Fruit fly (Drosophila melanogaster) whole organism, embryonic: ENCODE data around the gene RhoGAP5A.

Experiments used
- Atf-2 ChIP-seq: fragments of 200-800 bp; sonication (Bioruptor generic); optimal IDR thresholded peaks from 2 replicates; lab custom pipeline; 2016; ENCODE audit warnings: missing biosample characterization, missing genetic modification characterization
- C15 ChIP-seq: fragments of 200-800 bp; sonication (Bioruptor generic); IDR thresholded peaks from 3 replicates; pipeline ENCODE4 v1.3.6; 2022; ENCODE audit warnings: missing biosample characterization, missing genetic modification characterization
- CG10209 ChIP-seq: fragments of 200-800 bp; sonication (Bioruptor generic); optimal IDR thresholded peaks from 3 replicates; lab custom pipeline; 2017; ENCODE audit warnings: missing biosample characterization, mild to moderate bottlenecking, missing genetic modification characterization, missing genetic modification reagents
- CG1024 ChIP-seq: fragments of 200-800 bp; sonication (Bioruptor generic); IDR thresholded peaks from 2 replicates; pipeline ENCODE4 v1.3.6; 2022; ENCODE audit warnings: missing biosample characterization, missing genetic modification characterization
- CG11247 ChIP-seq: fragments of 200-800 bp; sonication (Bioruptor generic); IDR thresholded peaks from 2 replicates; pipeline ENCODE4 v1.3.6; 2022; ENCODE audit warnings: missing biosample characterization, missing genetic modification characterization
- CG11456 ChIP-seq: fragments of 200-800 bp; sonication (Bioruptor generic); IDR thresholded peaks from 3 replicates; pipeline ENCODE4 v1.3.6; 2022; ENCODE audit warnings: missing biosample characterization, missing genetic modification characterization
- CG12659 ChIP-seq: fragments of 200-800 bp; sonication (Bioruptor generic); optimal IDR thresholded peaks from 3 replicates; lab custom pipeline; 2017; ENCODE audit warnings: mild to moderate bottlenecking, missing biosample characterization, missing genetic modification reagents, missing genetic modification characterization
- CG12942 ChIP-seq: fragments of 200-800 bp; sonication (Bioruptor generic); optimal IDR thresholded peaks from 3 replicates; lab custom pipeline; 2016; ENCODE audit warnings: missing biosample characterization, missing genetic modification characterization
- CG13123 ChIP-seq: fragments of 200-800 bp; sonication (Bioruptor generic); optimal IDR thresholded peaks from 2 replicates; lab custom pipeline; 2016; ENCODE audit warnings: missing biosample characterization, missing genetic modification characterization
- CG14860 ChIP-seq: fragments of 200-800 bp; sonication (Bioruptor generic); IDR thresholded peaks from 3 replicates; pipeline ENCODE4 v1.3.6; 2022; ENCODE audit warnings: missing biosample characterization, missing genetic modification characterization; ENCODE audit not compliant: partially characterized antibody
- CG17359 ChIP-seq: fragments of 200-800 bp; sonication (Bioruptor generic); optimal IDR thresholded peaks from 3 replicates; lab custom pipeline; 2018; ENCODE audit warnings: missing biosample characterization, mild to moderate bottlenecking, missing genetic modification characterization, moderate library complexity
- CG17912 ChIP-seq: fragments of 200-800 bp; sonication (Bioruptor generic); optimal IDR thresholded peaks from 2 replicates; lab custom pipeline; 2018; ENCODE audit warnings: missing biosample characterization, mild to moderate bottlenecking, missing genetic modification characterization
- CG32532 ChIP-seq: fragments of 200-800 bp; sonication (Bioruptor generic); IDR thresholded peaks from 2 replicates; pipeline ENCODE4 v1.3.6; 2022; ENCODE audit warnings: missing biosample characterization, missing genetic modification characterization
- CG3847 ChIP-seq: fragments of 200-800 bp; sonication (Bioruptor generic); IDR thresholded peaks from 2 replicates; pipeline ENCODE4 v1.3.6; 2022; ENCODE audit warnings: missing biosample characterization, missing genetic modification characterization
- CG7963 ChIP-seq: fragments of 200-800 bp; sonication (Bioruptor generic); IDR thresholded peaks from 3 replicates; pipeline ENCODE4 v1.3.6; 2022; ENCODE audit warnings: missing biosample characterization, missing genetic modification characterization; ENCODE audit not compliant: partially characterized antibody
- CG7987 ChIP-seq: fragments of 200-800 bp; sonication (Bioruptor generic); optimal IDR thresholded peaks from 2 replicates; lab custom pipeline; 2018; ENCODE audit warnings: missing biosample characterization, mild to moderate bottlenecking, missing genetic modification characterization, moderate library complexity
- CG9797 ChIP-seq: fragments of 200-800 bp; sonication (Bioruptor generic); optimal IDR thresholded peaks from 3 replicates; lab custom pipeline; 2018; ENCODE audit warnings: missing biosample characterization, mild to moderate bottlenecking, missing genetic modification characterization
- Dek ChIP-seq: fragments of 200-800 bp; sonication (Bioruptor generic); optimal IDR thresholded peaks from 3 replicates; lab custom pipeline; 2019; ENCODE audit warnings: missing biosample characterization, mild to moderate bottlenecking, missing genetic modification characterization, moderate library complexity
- Dfd ChIP-seq, 2 experiments: fragments of >200 bp; optimal IDR thresholded peaks; 2 replicates each; lab custom pipeline; 2017; ENCODE audit warnings: missing biosample characterization in 2 of 2, missing genetic modification characterization in 2 of 2
- Doc3 ChIP-seq: fragments of 200-800 bp; sonication (Bioruptor generic); IDR thresholded peaks from 3 replicates; pipeline ENCODE4 v1.3.6; 2022; ENCODE audit warnings: missing biosample characterization, missing genetic modification characterization; ENCODE audit not compliant: partially characterized antibody
- Elba2 ChIP-seq: fragments of 200-800 bp; sonication (Bioruptor generic); optimal IDR thresholded peaks from 3 replicates; lab custom pipeline; 2016; ENCODE audit warnings: missing biosample characterization, missing genetic modification characterization
- NC2β ChIP-seq: fragments of 200-800 bp; sonication (Bioruptor generic); optimal IDR thresholded peaks from 2 replicates; lab custom pipeline; 2016; ENCODE audit warnings: missing biosample characterization, missing genetic modification characterization
- Rx ChIP-seq: fragments of 200-800 bp; sonication (Bioruptor generic); IDR thresholded peaks from 2 replicates; pipeline ENCODE4 v1.3.6; 2022; ENCODE audit warnings: missing biosample characterization, missing genetic modification characterization
- Six4 ChIP-seq: fragments of 200-800 bp; sonication (Bioruptor generic); optimal IDR thresholded peaks from 2 replicates; lab custom pipeline; 2016; ENCODE audit warnings: missing biosample characterization, missing genetic modification characterization
- Tbp ChIP-seq: fragments of >200 bp; optimal IDR thresholded peaks from 2 replicates; lab custom pipeline; 2018; ENCODE audit warnings: missing biosample characterization, missing genetic modification characterization
- Trl ChIP-seq, 3 experiments: fragments of >200 bp in 2 of 3; fragments of 200-800 bp in 1 of 3; sonication (Bioruptor generic) in 1 of 3; optimal IDR thresholded peaks; 2 replicates in 1 of 3; 3 replicates in 2 of 3; lab custom pipeline; 2016 to 2017; ENCODE audit warnings: missing biosample characterization in 1 of 3, missing genetic modification characterization in 1 of 3
- amos ChIP-seq: fragments of 200-800 bp; sonication (Bioruptor generic); IDR thresholded peaks from 2 replicates; pipeline ENCODE4 v1.3.6; 2022; ENCODE audit warnings: missing biosample characterization, missing genetic modification characterization; ENCODE audit not compliant: partially characterized antibody
- ash1 ChIP-seq: fragments of 200-800 bp; sonication (Bioruptor generic); optimal IDR thresholded peaks from 2 replicates; lab custom pipeline; 2018; ENCODE audit warnings: missing biosample characterization, mild to moderate bottlenecking, missing genetic modification characterization
- cg ChIP-seq: fragments of 200-800 bp; sonication (Bioruptor generic); optimal IDR thresholded peaks from 3 replicates; lab custom pipeline; 2019; ENCODE audit warnings: missing biosample characterization, mild to moderate bottlenecking, missing genetic modification characterization, moderate library complexity
- dati ChIP-seq: fragments of 200-800 bp; sonication (Bioruptor generic); IDR thresholded peaks from 2 replicates; pipeline ENCODE4 v1.3.6; 2022; ENCODE audit warnings: missing biosample characterization, missing genetic modification characterization
- exex ChIP-seq: fragments of 200-800 bp; sonication (Bioruptor generic); optimal IDR thresholded peaks from 4 replicates; lab custom pipeline; 2018; ENCODE audit warnings: missing biosample characterization, mild to moderate bottlenecking, missing genetic modification characterization, moderate library complexity
- fd3F ChIP-seq: fragments of 200-800 bp; sonication (Bioruptor generic); optimal IDR thresholded peaks from 2 replicates; lab custom pipeline; 2018; ENCODE audit warnings: missing biosample characterization, mild to moderate bottlenecking, missing genetic modification characterization, moderate library complexity
- gt ChIP-seq: fragments of 200-800 bp; sonication (Bioruptor generic); IDR thresholded peaks from 2 replicates; pipeline ENCODE4 v1.3.6; 2022; ENCODE audit warnings: missing biosample characterization, missing genetic modification characterization
- ham ChIP-seq: fragments of 200-800 bp; sonication (Bioruptor generic); IDR thresholded peaks from 2 replicates; pipeline ENCODE4 v1.3.6; 2022; ENCODE audit warnings: missing biosample characterization, missing genetic modification characterization
- her ChIP-seq: fragments of 200-800 bp; sonication (Bioruptor generic); optimal IDR thresholded peaks from 2 replicates; lab custom pipeline; 2016; ENCODE audit warnings: missing biosample characterization, missing genetic modification characterization
- insv ChIP-seq, 2 experiments: fragments of 200-800 bp; sonication (Bioruptor generic); optimal IDR thresholded peaks; 3 replicates each; lab custom pipeline; 2016 to 2018; ENCODE audit warnings: missing biosample characterization in 2 of 2, missing genetic modification characterization in 2 of 2
- lmd ChIP-seq: fragments of 200-800 bp; sonication (Bioruptor generic); IDR thresholded peaks from 2 replicates; pipeline ENCODE4 v1.3.6; 2022; ENCODE audit warnings: missing biosample characterization, missing genetic modification characterization
- odd ChIP-seq: fragments of 200-800 bp; sonication (Bioruptor generic); optimal IDR thresholded peaks from 2 replicates; lab custom pipeline; 2017; ENCODE audit warnings: missing biosample characterization, mild to moderate bottlenecking, missing genetic modification characterization
- pfk ChIP-seq: fragments of 200-800 bp; sonication (Bioruptor generic); optimal IDR thresholded peaks from 2 replicates; lab custom pipeline; 2018; ENCODE audit warnings: missing biosample characterization, mild to moderate bottlenecking, missing genetic modification characterization, moderate library complexity
- ro ChIP-seq: fragments of 200-800 bp; sonication (Bioruptor generic); IDR thresholded peaks from 2 replicates; pipeline ENCODE4 v1.3.6; 2022; ENCODE audit warnings: missing biosample characterization, missing genetic modification characterization
- sens ChIP-seq: fragments of 200-800 bp; sonication (Bioruptor generic); peaks from one replicate; lab custom pipeline; 2016; ENCODE audit warnings: missing biosample characterization, missing genetic modification characterization
- sna ChIP-seq: fragments of 200-800 bp; sonication (Bioruptor generic); IDR thresholded peaks from 2 replicates; pipeline ENCODE4 v1.3.6; 2022; ENCODE audit warnings: missing biosample characterization, missing genetic modification characterization; ENCODE audit not compliant: partially characterized antibody
- sob ChIP-seq: fragments of 200-800 bp; sonication (Bioruptor generic); IDR thresholded peaks from 2 replicates; pipeline ENCODE4 v1.3.6; 2022; ENCODE audit warnings: missing biosample characterization, missing genetic modification characterization
- stc ChIP-seq: fragments of 200-800 bp; sonication (Bioruptor generic); IDR thresholded peaks from 2 replicates; pipeline ENCODE4 v1.3.6; 2022; ENCODE audit warnings: missing biosample characterization, missing genetic modification characterization
- stwl ChIP-seq: fragments of 200-800 bp; sonication (Bioruptor generic); optimal IDR thresholded peaks from 3 replicates; lab custom pipeline; 2018; ENCODE audit warnings: missing biosample characterization, mild to moderate bottlenecking, missing genetic modification characterization, moderate library complexity
- sug ChIP-seq: fragments of 200-800 bp; optimal IDR thresholded peaks from 2 replicates; lab custom pipeline; 2019; ENCODE audit warnings: missing biosample characterization, mild to moderate bottlenecking, missing genetic modification characterization, moderate library complexity
- tap ChIP-seq: fragments of 200-800 bp; optimal IDR thresholded peaks from 3 replicates; lab custom pipeline; 2019; ENCODE audit warnings: missing biosample characterization, mild to moderate bottlenecking, missing genetic modification characterization, moderate library complexity
- unc-4 ChIP-seq: fragments of 200-800 bp; sonication (Bioruptor generic); IDR thresholded peaks from 2 replicates; pipeline ENCODE4 v1.3.6; 2022; ENCODE audit warnings: missing biosample characterization, missing genetic modification characterization; ENCODE audit not compliant: partially characterized antibody
- vfl ChIP-seq: fragments of 200-800 bp; sonication (Bioruptor generic); optimal IDR thresholded peaks from 2 replicates; lab custom pipeline; 2016; ENCODE audit warnings: missing biosample characterization, missing genetic modification characterization
- zen2 ChIP-seq: fragments of 200-800 bp; sonication (Bioruptor generic); IDR thresholded peaks from 3 replicates; pipeline ENCODE4 v1.3.6; 2022; ENCODE audit warnings: missing biosample characterization, missing genetic modification characterization; ENCODE audit not compliant: partially characterized antibody
- zfh2 ChIP-seq: fragments of 200-800 bp; sonication (Bioruptor generic); optimal IDR thresholded peaks from 2 replicates; lab custom pipeline; 2016; ENCODE audit warnings: missing biosample characterization, missing genetic modification characterization

RhoGAP5A gene

DNA sequence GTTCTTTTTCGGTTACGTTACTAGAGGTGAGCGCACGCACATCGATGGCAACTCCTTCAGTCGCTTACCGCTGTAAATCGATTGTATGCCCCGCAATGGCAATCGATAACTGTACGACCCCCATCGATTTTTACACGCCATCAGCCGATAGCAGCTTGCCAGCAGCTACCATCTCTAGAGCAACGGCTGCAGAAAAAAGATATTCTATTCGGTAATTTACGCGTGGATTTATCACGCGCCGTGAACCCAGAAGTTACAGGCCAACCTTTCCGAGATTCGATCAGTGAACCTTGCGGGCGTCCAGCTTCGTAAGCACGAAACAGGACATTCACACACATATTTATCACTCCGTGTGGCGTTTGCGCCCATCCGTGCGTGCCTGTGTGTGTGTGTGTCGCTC lies 47.3 kb upstream of the RhoGAP5A start, which contains the start of the genes Sirt4 and CG4119 (continued):
- TF ChIP-seq CG11456 (GFP tag; lab: Robert Waterston, UW), result peak; percentile 65; the same call in 1 of the 3 replicates
- TF ChIP-seq exex (tag; lab: Kevin White, UChicago), result no peak
- TF ChIP-seq NC2β (GFP tag; lab: Kevin White, UChicago), result peak; percentile 62
- peak; percentile 98 for TF ChIP-seq amos (GFP tag; lab: Robert Waterston, UW)
- no peak for TF ChIP-seq gt (GFP tag; lab: Robert Waterston, UW)
- TF ChIP-seq fd3F (GFP tag; lab: Kevin White, UChicago), result no peak
- TF ChIP-seq stwl (tag; lab: Kevin White, UChicago), result peak; percentile 66
- peak; percentile 9 for TF ChIP-seq Dek
- TF ChIP-seq CG7963, result peak; percentile 98
- peak; percentile 57; the same call in 1 of the 2 replicates for TF ChIP-seq sob (GFP tag; lab: Robert Waterston, UW)
- TF ChIP-seq dati (GFP tag; lab: Robert Waterston, UW), result no peak
- peak in 1 of 2 experiments; percentile 7 for TF ChIP-seq insv (GFP tag; optimal IDR thresholded peaks at IDR 0.05; lab: Kevin White, UChicago)
- TF ChIP-seq CG17912 (GFP tag; lab: Kevin White, UChicago), result no peak
- TF ChIP-seq CG14860 (GFP tag; lab: Robert Waterston, UW), result peak; percentile 94
- TF ChIP-seq tap (tag; lab: Kevin White, UChicago), result no peak
- peak; percentile 32 for TF ChIP-seq CG9797 (GFP tag; lab: Kevin White, UChicago)
- TF ChIP-seq CG11247, result peak; percentile 36; the same call in 1 of the 2 replicates
- TF ChIP-seq C15 (GFP tag; lab: Robert Waterston, UW), result no peak
- TF ChIP-seq zen2 (GFP tag; lab: Robert Waterston, UW), result peak; percentile 95
- no peak for TF ChIP-seq stc (GFP tag; lab: Robert Waterston, UW)
- TF ChIP-seq Elba2, result no peak
- TF ChIP-seq CG13123 (GFP tag; lab: Kevin White, UChicago), result no peak
- TF ChIP-seq vfl (GFP tag; lab: Kevin White, UChicago), result no peak
- TF ChIP-seq pfk (GFP tag; lab: Kevin White, UChicago), result no peak
- peak; percentile 19 for TF ChIP-seq zfh2
- no peak for TF ChIP-seq sens (GFP tag; lab: Kevin White, UChicago)
- TF ChIP-seq cg (GFP tag; lab: Kevin White, UChicago), result peak; percentile 92
- TF ChIP-seq CG3847 (GFP tag; lab: Robert Waterston, UW), result peak; percentile 48
- no peak for TF ChIP-seq ro
- TF ChIP-seq Six4 (GFP tag; lab: Kevin White, UChicago), result no peak
- TF ChIP-seq Tbp, result no peak
- no peak for TF ChIP-seq ham (GFP tag; lab: Robert Waterston, UW)
- TF ChIP-seq CG12942, result no peak
- no peak for TF ChIP-seq Trl (optimal IDR thresholded peaks at IDR 0.05; lab: Kevin White, UChicago)
- TF ChIP-seq Trl (GFP tag; optimal IDR thresholded peaks at IDR 0.05; lab: Kevin White, UChicago), result no peak
- no peak for TF ChIP-seq CG1024 (GFP tag; lab: Robert Waterston, UW)
- TF ChIP-seq unc-4, result peak; percentile 92
- peak; percentile 63 for TF ChIP-seq sug
- no peak for TF ChIP-seq Dfd (GFP tag; optimal IDR thresholded peaks at IDR 0.05; lab: Kevin White, UChicago)
- no peak for TF ChIP-seq CG17359 (tag; lab: Kevin White, UChicago)
- no peak for TF ChIP-seq Atf-2 (GFP tag; lab: Kevin White, UChicago)
- TF ChIP-seq her (GFP tag; lab: Kevin White, UChicago), result peak; percentile 41
- TF ChIP-seq CG12659 (GFP tag; lab: Kevin White, UChicago), result peak; percentile 83
- peak; percentile 11 for TF ChIP-seq CG7987 (GFP tag; lab: Kevin White, UChicago)
- peak; percentile 91 for TF ChIP-seq sna (GFP tag; lab: Robert Waterston, UW)
- no peak for TF ChIP-seq ash1 (GFP tag; lab: Kevin White, UChicago)
- peak; percentile 58; the same call in 1 of the 2 replicates for TF ChIP-seq CG32532
- no peak for TF ChIP-seq odd (GFP tag; lab: Kevin White, UChicago)
- TF ChIP-seq lmd (GFP tag; lab: Robert Waterston, UW), result no peak
- peak; percentile 90 for TF ChIP-seq Doc3 (GFP tag; lab: Robert Waterston, UW)
- TF ChIP-seq Rx (GFP tag; lab: Robert Waterston, UW), result no peak
- TF ChIP-seq CG10209 (GFP tag; lab: Kevin White, UChicago), result no peak
